Worm (Caenorhabditis elegans) whole organism, L2 larva: ENCODE measurements around the gene F58F9.1.
A peak's percentile ranks its signal among the peaks of the same experiment; 100 is the strongest.

Experiments
- F13H6.1 ChIP-seq: sonication (generic microtip); optimal IDR thresholded peaks from 2 replicates; lab custom pipeline; 2016; ENCODE audit warnings: missing genetic modification characterization, missing compliant biosample characterization
- alr-1 ChIP-seq: fragments of 150-350 bp; optimal IDR thresholded peaks from 2 replicates; lab custom pipeline; 2014; ENCODE audit warnings: missing biosample characterization, missing genetic modification characterization
- aly-2 ChIP-seq: fragments of 150-350 bp; optimal IDR thresholded peaks from 2 replicates; lab custom pipeline; 2014; ENCODE audit warnings: missing biosample characterization, missing genetic modification characterization
- ama-1 ChIP-seq: fragments of 150-350 bp; optimal IDR thresholded peaks from 2 replicates; lab custom pipeline; 2018; ENCODE audit warnings: inconsistent platforms
- ceh-82 ChIP-seq: fragments of 150-350 bp; optimal IDR thresholded peaks from 2 replicates; lab custom pipeline; 2014; ENCODE audit warnings: missing biosample characterization, missing genetic modification characterization
- crh-2 ChIP-seq: sonication (generic microtip); optimal IDR thresholded peaks from 2 replicates; lab custom pipeline; 2017; ENCODE audit warnings: missing biosample characterization, missing genetic modification characterization
- egl-27 ChIP-seq: sonication (generic microtip); optimal IDR thresholded peaks from 3 replicates; lab custom pipeline; 2017; ENCODE audit warnings: missing biosample characterization, missing genetic modification reagents, missing genetic modification characterization
- elt-3 ChIP-seq: sonication (generic microtip); optimal IDR thresholded peaks from 2 replicates; lab custom pipeline; 2017; ENCODE audit warnings: missing biosample characterization, missing genetic modification characterization
- fos-1 ChIP-seq: fragments of 150-350 bp; optimal IDR thresholded peaks from 2 replicates; lab custom pipeline; 2014; ENCODE audit warnings: missing biosample characterization, missing genetic modification characterization
- gmeb-1 ChIP-seq: fragments of 150-350 bp; optimal IDR thresholded peaks from 2 replicates; lab custom pipeline; 2014; ENCODE audit warnings: missing biosample characterization, missing genetic modification characterization
- lin-11 ChIP-seq: fragments of 150-350 bp; sonication (generic microtip); optimal IDR thresholded peaks from 2 replicates; lab custom pipeline; 2014; ENCODE audit warnings: missing biosample characterization, missing genetic modification characterization, inconsistent platforms, mixed read lengths
- lsy-2 ChIP-seq, 2 experiments: fragments of 150-350 bp in 1 of 2; sonication (generic microtip) in 1 of 2; optimal IDR thresholded peaks; 2 replicates each; lab custom pipeline; 2014 to 2017; ENCODE audit warnings: missing biosample characterization in 2 of 2, missing genetic modification characterization in 2 of 2
- mbf-1 ChIP-seq: sonication (generic microtip); optimal IDR thresholded peaks from 2 replicates; lab custom pipeline; 2017; ENCODE audit warnings: missing biosample characterization, missing genetic modification characterization
- nhr-10 ChIP-seq: sonication (generic microtip); optimal IDR thresholded peaks from 2 replicates; lab custom pipeline; 2017; ENCODE audit warnings: missing biosample characterization, missing genetic modification characterization
- nhr-129 ChIP-seq: fragments of 150-350 bp; optimal IDR thresholded peaks from 2 replicates; lab custom pipeline; 2014; ENCODE audit warnings: missing biosample characterization, missing genetic modification characterization
- nhr-237 ChIP-seq: fragments of 150-350 bp; optimal IDR thresholded peaks from 2 replicates; lab custom pipeline; 2014; ENCODE audit warnings: missing biosample characterization, missing genetic modification characterization
- nhr-6 ChIP-seq: fragments of 150-350 bp; optimal IDR thresholded peaks from 2 replicates; lab custom pipeline; 2014; ENCODE audit warnings: missing biosample characterization, missing genetic modification characterization
- nhr-77 ChIP-seq: fragments of 150-350 bp; optimal IDR thresholded peaks from 2 replicates; lab custom pipeline; 2014; ENCODE audit warnings: missing biosample characterization, missing genetic modification characterization
- peb-1 ChIP-seq: fragments of 150-350 bp; optimal IDR thresholded peaks from 2 replicates; lab custom pipeline; 2014; ENCODE audit warnings: missing biosample characterization, missing genetic modification characterization
- sma-9 ChIP-seq, 2 experiments: fragments of 150-350 bp in 1 of 2; sonication (generic microtip) in 1 of 2; optimal IDR thresholded peaks; 2 replicates each; lab custom pipeline; 2014 to 2016; ENCODE audit warnings: missing genetic modification characterization in 2 of 2, mild to moderate bottlenecking in 1 of 2, missing biosample characterization in 1 of 2, missing compliant biosample characterization in 1 of 2, missing genetic modification reagents in 1 of 2, moderate library complexity in 1 of 2
- unc-55 ChIP-seq: fragments of 150-350 bp; sonication (generic microtip); optimal IDR thresholded peaks from 3 replicates; lab custom pipeline; 2014; ENCODE audit warnings: missing biosample characterization, missing genetic modification reagents, missing genetic modification characterization
- ztf-1 ChIP-seq: fragments of 200-800 bp; sonication (Bioruptor generic); conservative IDR thresholded peaks from 2 replicates; pipeline ENCODE4 v1.3.6; 2022; ENCODE audit warnings: missing genetic modification characterization, missing compliant biosample characterization

F58F9.1 gene

DNA sequence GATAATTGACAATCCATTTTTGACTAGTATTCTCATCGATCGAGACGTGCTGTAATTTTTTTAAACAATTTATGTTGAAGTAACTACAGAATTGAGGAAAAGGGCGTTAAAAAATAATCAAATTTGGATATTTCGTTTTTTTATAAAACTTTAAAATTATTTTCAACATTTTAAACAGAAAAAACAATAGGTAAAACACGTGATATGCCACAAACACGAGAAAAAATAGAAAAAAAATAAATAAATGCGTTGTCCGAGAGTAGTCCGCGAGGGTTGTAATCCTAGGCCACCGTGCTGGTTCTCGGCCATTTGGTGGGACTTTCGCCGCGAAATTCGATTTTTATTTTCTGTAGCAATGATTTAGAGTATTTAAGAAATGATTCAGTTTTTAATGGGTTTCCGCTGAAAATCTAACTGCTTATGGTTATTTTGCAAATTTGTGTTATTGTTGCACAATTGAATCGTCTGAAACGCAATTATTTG is 43.3 kb upstream of the F58F9.1 start, which contains the start of gene C49A9.10 (continued):
- TF ChIP-seq lin-11 (tag; lab: Kevin White, UChicago) (peak; percentile 62), egl-27 (no peak), nhr-77 (tag; lab: Kevin White, UChicago) (no peak), ceh-82 (tag; lab: Kevin White, UChicago) (no peak), nhr-6 (tag; lab: Kevin White, UChicago) (peak; percentile 21), nhr-237 (tag; lab: Kevin White, UChicago) (no peak), nhr-10 (tag; lab: Kevin White, UChicago) (peak; percentile 14), alr-1 (tag; lab: Kevin White, UChicago) (no peak)

DNA sequence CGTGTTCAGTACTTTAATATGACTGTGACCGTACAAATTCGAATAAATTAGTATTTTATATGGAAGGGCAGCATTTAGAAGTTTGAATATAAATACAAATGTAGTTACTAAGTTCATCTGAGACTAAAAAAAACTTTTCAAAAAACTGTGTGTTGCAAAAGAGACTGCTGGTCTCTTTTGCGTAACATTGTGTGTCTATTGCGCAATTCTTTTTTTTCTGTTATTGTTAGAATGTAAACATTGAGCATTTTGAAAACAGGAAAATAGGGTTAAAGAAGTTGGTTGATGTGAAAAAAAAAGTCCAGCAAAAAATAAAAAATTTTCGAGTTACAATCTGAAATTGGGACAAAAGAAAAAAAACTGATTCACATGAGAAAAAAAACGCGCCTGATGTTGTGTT is 40.3 kb upstream of the F58F9.1 start:
- TF ChIP-seq elt-3 (tag; lab: Kevin White, UChicago) = no peak
- TF ChIP-seq nhr-10 (tag; lab: Kevin White, UChicago) = no peak
- no peak for TF ChIP-seq alr-1 (tag; lab: Kevin White, UChicago)
- TF ChIP-seq nhr-129 (tag; lab: Kevin White, UChicago) = peak; percentile 39
- TF ChIP-seq crh-2 (tag; lab: Kevin White, UChicago) = no peak
- TF ChIP-seq mbf-1 (tag; lab: Kevin White, UChicago) = no peak
- TF ChIP-seq fos-1 (tag; lab: Kevin White, UChicago) = no peak
- TF ChIP-seq, all 48 proteins: peak for 1

DNA sequence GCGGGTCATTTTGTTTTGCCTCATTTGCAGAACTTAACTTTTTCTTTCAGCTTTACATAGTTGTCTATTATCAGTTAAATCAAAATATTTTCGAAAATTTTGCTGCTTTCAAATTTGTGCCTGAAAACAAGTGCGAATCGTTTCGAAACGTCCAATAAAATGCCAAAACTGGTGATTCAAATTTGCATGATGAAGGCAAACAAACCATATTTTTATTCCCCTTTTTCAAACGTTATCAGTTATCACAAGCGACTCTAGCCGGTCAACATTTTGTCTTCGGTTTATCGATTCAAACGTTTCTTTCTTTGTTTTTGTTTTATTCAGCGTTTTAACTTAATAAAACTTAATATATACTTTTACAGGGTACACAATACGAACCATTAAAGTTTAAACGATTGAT is 39.1 kb upstream of the F58F9.1 start, which contains the start of the genes ugt-24 and C49A9.6:
ugt-24 (minus strand) TSS at position 147 of the 400 bp plus-strand sequence.
C49A9.6 (plus strand) TSS at position 363 of the 400 bp plus-strand sequence.
- TF ChIP-seq crh-2 (tag; lab: Kevin White, UChicago) = peak; percentile 7
- TF ChIP-seq ztf-1 (GFP tag; lab: Robert Waterston, UW) = no peak
- no peak for TF ChIP-seq mbf-1 (tag; lab: Kevin White, UChicago)
- TF ChIP-seq nhr-6 (tag; lab: Kevin White, UChicago) = no peak
- TF ChIP-seq unc-55 (GFP tag; lab: Kevin White, UChicago) = no peak
- TF ChIP-seq fos-1 (tag; lab: Kevin White, UChicago) = peak; percentile 78

DNA sequence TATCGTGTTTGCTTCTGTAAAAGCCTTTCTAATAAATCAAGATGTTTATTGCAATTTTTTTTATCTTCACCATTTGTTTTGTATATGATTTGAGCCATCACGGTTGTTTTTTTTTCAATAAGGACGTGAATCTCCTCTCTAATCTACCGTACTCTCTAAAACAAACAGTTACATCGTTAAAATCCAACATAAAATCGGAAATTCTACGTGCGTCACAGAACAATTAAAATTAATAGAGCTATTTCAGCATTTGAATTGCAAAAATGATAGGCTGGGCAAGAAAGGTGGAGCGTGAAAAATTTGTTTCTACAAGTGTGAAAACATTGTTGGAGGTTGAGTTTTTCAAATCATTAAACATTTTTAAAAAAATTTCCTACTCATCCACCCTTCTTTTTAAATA is 36.2 kb upstream of the F58F9.1 start, which contains the start of gene C49A9.5:
C49A9.5 (plus strand) TSS at position 271 of the 400 bp plus-strand sequence.
- no peak for TF ChIP-seq nhr-237 (tag; lab: Kevin White, UChicago)
- no peak for TF ChIP-seq F13H6.1 (tag; lab: Kevin White, UChicago)
- TF ChIP-seq elt-3 (tag; lab: Kevin White, UChicago) = no peak
- no peak for TF ChIP-seq ama-1 (lab: Kevin White, UChicago)
- TF ChIP-seq nhr-129 (tag; lab: Kevin White, UChicago) = no peak
- no peak for TF ChIP-seq fos-1 (tag; lab: Kevin White, UChicago)

DNA sequence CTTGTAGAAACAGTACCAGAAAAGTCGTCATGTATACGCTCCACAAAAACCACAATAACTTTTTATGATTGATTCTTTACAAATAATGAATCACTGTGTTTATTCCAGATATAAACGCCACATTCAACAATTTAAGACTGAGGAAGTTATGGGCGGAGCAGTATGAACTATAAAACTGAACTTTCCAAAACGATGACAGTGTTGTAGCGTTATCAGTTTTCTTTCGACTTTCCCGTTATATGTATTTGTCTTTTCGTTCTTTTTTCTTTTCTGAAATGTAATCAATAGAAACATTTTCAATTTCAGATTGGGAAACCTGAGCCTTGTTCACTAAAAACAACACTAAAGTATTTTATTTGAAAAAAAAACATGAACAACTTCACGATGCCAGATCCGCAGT is 32.6 kb upstream of the F58F9.1 start, which contains the start of gene C49A9.9:
C49A9.9 (plus strand) TSS at position 307 of the 400 bp plus-strand sequence.
- no peak for TF ChIP-seq F13H6.1 (tag; lab: Kevin White, UChicago)
- peak; percentile 84 for TF ChIP-seq fos-1 (tag; lab: Kevin White, UChicago)
- TF ChIP-seq, all 48 proteins: peak for 1

DNA sequence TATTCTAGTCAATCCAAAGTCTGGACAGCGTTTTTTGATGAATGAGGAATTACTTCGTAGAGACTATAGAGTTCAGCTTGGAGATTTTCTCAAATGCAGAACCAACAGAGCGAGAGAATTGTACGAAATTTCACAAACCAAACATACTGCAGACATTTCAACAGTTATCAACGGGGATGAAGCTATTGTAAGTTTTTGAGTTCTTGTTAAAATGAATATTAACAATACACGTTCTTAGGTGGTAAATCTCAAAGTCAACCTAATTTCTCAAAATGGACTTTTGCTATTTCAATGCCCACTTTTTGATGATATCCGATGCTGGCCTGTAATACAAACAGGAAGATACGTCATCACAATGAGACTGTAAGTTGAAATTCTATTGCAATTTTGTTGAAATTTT is 32.1 kb upstream of the F58F9.1 start:
- TF ChIP-seq fos-1 (tag; lab: Kevin White, UChicago) = no peak
- TF ChIP-seq nhr-77 (tag; lab: Kevin White, UChicago) = no peak
- no peak for TF ChIP-seq lsy-2 (tag; optimal IDR thresholded peaks at IDR 0.05; lab: Kevin White, UChicago)
- no peak for TF ChIP-seq nhr-10 (tag; lab: Kevin White, UChicago)

DNA sequence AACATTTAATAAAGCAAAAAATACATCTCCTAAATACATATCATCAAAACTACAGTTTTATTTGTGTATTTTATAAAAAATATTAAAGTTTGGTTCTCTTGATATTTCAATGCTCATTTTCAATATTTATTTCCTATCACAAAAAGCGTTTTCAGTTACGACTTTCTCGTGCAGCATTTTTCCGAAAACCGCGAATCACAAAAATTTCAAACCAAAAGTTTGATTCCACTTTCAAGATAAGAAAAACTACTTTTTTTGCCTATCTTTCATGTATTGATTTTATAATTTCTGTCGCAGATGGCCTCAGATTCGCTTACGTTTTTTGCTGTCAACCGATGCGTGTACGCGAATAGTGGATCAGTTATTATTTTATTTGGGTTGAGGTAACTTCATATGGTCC is 30.2 kb upstream of the F58F9.1 start, which contains the start of gene C49A9.4:
C49A9.4 (plus strand) TSS at position 265 of the 400 bp plus-strand sequence.
- peak; percentile 22 for TF ChIP-seq sma-9 (GFP tag; optimal IDR thresholded peaks at IDR 0.05; lab: Kevin White, UChicago)
- TF ChIP-seq sma-9 (tag; optimal IDR thresholded peaks at IDR 0.05; lab: Kevin White, UChicago) = no peak
- peak; percentile 23 for TF ChIP-seq gmeb-1
- peak; percentile 78 for TF ChIP-seq fos-1 (tag; lab: Kevin White, UChicago)
- no peak for TF ChIP-seq aly-2 (tag; lab: Kevin White, UChicago)
- TF ChIP-seq, all 48 proteins: peak for 3

DNA sequence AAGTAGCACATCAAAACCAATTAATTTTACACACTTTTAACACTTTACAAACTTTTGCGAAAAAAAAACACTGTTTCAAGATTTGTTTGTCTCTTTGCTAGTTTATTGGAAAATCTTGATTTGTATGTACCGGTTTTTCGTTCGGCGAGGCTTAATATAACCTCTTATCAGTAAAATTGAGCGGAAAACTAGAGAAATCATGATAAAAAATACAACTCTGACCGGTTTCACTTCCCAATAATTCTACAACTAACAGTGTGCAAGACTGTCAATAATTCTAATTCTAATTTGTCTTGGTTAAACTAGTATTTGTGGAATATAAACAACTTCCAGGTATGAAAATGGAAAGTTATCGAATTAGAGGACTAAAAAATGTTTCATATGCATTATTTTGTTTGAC is 27.8 kb upstream of the F58F9.1 start, which contains the start of gene C49A9.3:
C49A9.3 (plus strand) TSS at position 212 of the 400 bp plus-strand sequence.
- no peak for TF ChIP-seq peb-1 (tag; lab: Kevin White, UChicago)
- no peak for TF ChIP-seq alr-1 (tag; lab: Kevin White, UChicago)
- no peak for TF ChIP-seq gmeb-1
- TF ChIP-seq fos-1 (tag; lab: Kevin White, UChicago) = peak; percentile 82
